Fruit fly (Drosophila melanogaster) whole organism, embryonic: ENCODE measurements around the gene CG7101.

ENCODE experiments used
- Blimp-1 ChIP-seq: fragments of 200-800 bp; sonication (Bioruptor generic); optimal IDR thresholded peaks from 3 replicates; lab custom pipeline; 2018; ENCODE audit warnings: missing biosample characterization, missing genetic modification characterization, mild to moderate bottlenecking, moderate library complexity, missing genetic modification reagents
- CG1024 ChIP-seq: fragments of 200-800 bp; sonication (Bioruptor generic); IDR thresholded peaks from 2 replicates; pipeline ENCODE4 v1.3.6; 2022; ENCODE audit warnings: missing biosample characterization, missing genetic modification characterization
- CG10543 ChIP-seq: fragments of 200-800 bp; sonication (Bioruptor generic); optimal IDR thresholded peaks from 3 replicates; lab custom pipeline; 2017; ENCODE audit warnings: missing biosample characterization, mild to moderate bottlenecking, missing genetic modification characterization, moderate library complexity
- CG10979 ChIP-seq: fragments of 200-800 bp; sonication (Bioruptor generic); optimal IDR thresholded peaks from 2 replicates; lab custom pipeline; 2018; ENCODE audit warnings: missing biosample characterization, mild to moderate bottlenecking, missing genetic modification characterization, moderate library complexity
- CG11696 ChIP-seq: fragments of 200-800 bp; sonication (Bioruptor generic); IDR thresholded peaks from 2 replicates; pipeline ENCODE4 v1.3.6; 2022; ENCODE audit warnings: missing biosample characterization, missing genetic modification characterization
- CG12071 ChIP-seq: fragments of 200-800 bp; sonication (Bioruptor generic); optimal IDR thresholded peaks from 3 replicates; lab custom pipeline; 2018; ENCODE audit warnings: missing biosample characterization, mild to moderate bottlenecking, missing genetic modification characterization
- CG12104 ChIP-seq: fragments of 200-800 bp; sonication (Bioruptor generic); optimal IDR thresholded peaks from 3 replicates; lab custom pipeline; 2016; ENCODE audit warnings: missing biosample characterization, missing genetic modification characterization
- CG12391 ChIP-seq: fragments of 200-800 bp; sonication (Bioruptor generic); optimal IDR thresholded peaks from 3 replicates; lab custom pipeline; 2018; ENCODE audit warnings: missing biosample characterization, mild to moderate bottlenecking, missing genetic modification characterization, moderate library complexity
- CG12769 ChIP-seq: fragments of 200-800 bp; sonication (Bioruptor generic); optimal IDR thresholded peaks from 2 replicates; lab custom pipeline; 2019; ENCODE audit warnings: missing biosample characterization, mild to moderate bottlenecking, missing genetic modification characterization, moderate library complexity
- CG13424 ChIP-seq: fragments of 200-800 bp; sonication (Bioruptor generic); optimal IDR thresholded peaks from 2 replicates; lab custom pipeline; 2019; ENCODE audit warnings: missing biosample characterization, mild to moderate bottlenecking, missing genetic modification characterization, moderate library complexity
- CG13775 ChIP-seq: fragments of 200-800 bp; sonication (Bioruptor generic); optimal IDR thresholded peaks from 3 replicates; lab custom pipeline; 2017; ENCODE audit warnings: missing biosample characterization, mild to moderate bottlenecking, missing genetic modification characterization
- CG14441 ChIP-seq: fragments of 200-800 bp; sonication (Bioruptor generic); IDR thresholded peaks from 2 replicates; pipeline ENCODE4 v1.3.6; 2022; ENCODE audit warnings: missing biosample characterization, missing genetic modification characterization
- CG14710 ChIP-seq: fragments of 200-800 bp; sonication (Bioruptor generic); optimal IDR thresholded peaks from 3 replicates; lab custom pipeline; 2019; ENCODE audit warnings: missing biosample characterization, mild to moderate bottlenecking, missing genetic modification characterization, moderate library complexity
- CG15269 ChIP-seq: fragments of 200-800 bp; sonication (Bioruptor generic); optimal IDR thresholded peaks from 2 replicates; lab custom pipeline; 2018; ENCODE audit warnings: missing biosample characterization, mild to moderate bottlenecking, missing genetic modification characterization, moderate library complexity
- CG16863 ChIP-seq: fragments of 200-800 bp; sonication (Bioruptor generic); optimal IDR thresholded peaks from 3 replicates; lab custom pipeline; 2016; ENCODE audit warnings: missing biosample characterization, missing genetic modification characterization
- CG17568 ChIP-seq: fragments of 200-800 bp; sonication (Bioruptor generic); optimal IDR thresholded peaks from 2 replicates; lab custom pipeline; 2018; ENCODE audit warnings: missing biosample characterization, mild to moderate bottlenecking, missing genetic modification characterization, moderate library complexity
- CG2875 ChIP-seq: fragments of 200-800 bp; sonication (Bioruptor generic); optimal IDR thresholded peaks from 2 replicates; lab custom pipeline; 2017; ENCODE audit warnings: missing biosample characterization, mild to moderate bottlenecking, missing genetic modification characterization, missing genetic modification reagents
- CG34224 ChIP-seq: fragments of 200-800 bp; sonication (Bioruptor generic); IDR thresholded peaks from 3 replicates; pipeline ENCODE4 v1.3.6; 2022; ENCODE audit warnings: missing biosample characterization, missing genetic modification characterization; ENCODE audit not compliant: partially characterized antibody
- CG4707 ChIP-seq: fragments of 200-800 bp; sonication (Bioruptor generic); optimal IDR thresholded peaks from 2 replicates; lab custom pipeline; 2018; ENCODE audit warnings: missing biosample characterization, mild to moderate bottlenecking, missing genetic modification characterization, moderate library complexity
- CG6689 ChIP-seq: fragments of 200-800 bp; sonication (Bioruptor generic); IDR thresholded peaks from 2 replicates; pipeline ENCODE4 v1.3.6; 2022; ENCODE audit warnings: missing biosample characterization, missing genetic modification characterization
- CG8478 ChIP-seq: fragments of >200 bp; optimal IDR thresholded peaks from 2 replicates; lab custom pipeline; 2018
- CG9797 ChIP-seq: fragments of 200-800 bp; sonication (Bioruptor generic); optimal IDR thresholded peaks from 3 replicates; lab custom pipeline; 2018; ENCODE audit warnings: missing biosample characterization, mild to moderate bottlenecking, missing genetic modification characterization
- Dad ChIP-seq: fragments of 200-800 bp; sonication (Bioruptor generic); optimal IDR thresholded peaks from 3 replicates; lab custom pipeline; 2016; ENCODE audit warnings: missing biosample characterization, missing genetic modification characterization
- Dbx ChIP-seq: fragments of 200-800 bp; sonication (Bioruptor generic); IDR thresholded peaks from 3 replicates; pipeline ENCODE4 v1.3.6; 2022; ENCODE audit warnings: missing biosample characterization, missing genetic modification characterization
- H2.0 ChIP-seq: fragments of 200-800 bp; sonication (Bioruptor generic); IDR thresholded peaks from 2 replicates; pipeline ENCODE4 v1.3.6; 2022; ENCODE audit warnings: missing biosample characterization, missing genetic modification characterization
- Lhr ChIP-seq: fragments of 200-800 bp; sonication (Bioruptor generic); optimal IDR thresholded peaks from 3 replicates; lab custom pipeline; 2017; ENCODE audit warnings: mild to moderate bottlenecking, missing biosample characterization, missing genetic modification reagents, missing genetic modification characterization
- Max ChIP-seq: fragments of 200-800 bp; sonication (Bioruptor generic); optimal IDR thresholded peaks from 2 replicates; lab custom pipeline; 2016; ENCODE audit warnings: missing biosample characterization, mild to moderate bottlenecking, missing genetic modification characterization
- Mes4 ChIP-seq: fragments of 200-800 bp; sonication (Bioruptor generic); optimal IDR thresholded peaks from 2 replicates; lab custom pipeline; 2016; ENCODE audit warnings: missing biosample characterization, missing genetic modification characterization
- Ssrp ChIP-seq: fragments of 200-800 bp; sonication (Bioruptor generic); optimal IDR thresholded peaks from 2 replicates; lab custom pipeline; 2018; ENCODE audit warnings: missing biosample characterization, mild to moderate bottlenecking, missing genetic modification characterization, moderate library complexity
- Stat92E ChIP-seq, 3 experiments: fragments of >200 bp in 2 of 3; fragments of 200-800 bp in 1 of 3; sonication (Bioruptor generic) in 1 of 3; optimal IDR thresholded peaks; 2 replicates each; lab custom pipeline; 2017 to 2019; ENCODE audit warnings: missing biosample characterization in 3 of 3, missing genetic modification characterization in 3 of 3, mild to moderate bottlenecking in 1 of 3, moderate library complexity in 1 of 3
- caup ChIP-seq: fragments of 200-800 bp; sonication (Bioruptor generic); optimal IDR thresholded peaks from 3 replicates; lab custom pipeline; 2017; ENCODE audit warnings: missing biosample characterization, mild to moderate bottlenecking, missing genetic modification characterization, moderate library complexity; ENCODE audit not compliant: severe bottlenecking
- dan ChIP-seq: fragments of 200-800 bp; sonication (Bioruptor generic); IDR thresholded peaks from 2 replicates; pipeline ENCODE4 v1.3.6; 2022; ENCODE audit warnings: missing biosample characterization, missing genetic modification characterization
- dmrt11E ChIP-seq: fragments of 200-800 bp; sonication (Bioruptor generic); optimal IDR thresholded peaks from 3 replicates; lab custom pipeline; 2018; ENCODE audit warnings: missing biosample characterization, mild to moderate bottlenecking, missing genetic modification characterization, moderate library complexity
- esg ChIP-seq: fragments of 200-800 bp; sonication (Bioruptor generic); conservative IDR thresholded peaks from 2 replicates; pipeline ENCODE4 v1.3.6; 2022; ENCODE audit warnings: missing biosample characterization, missing genetic modification characterization
- exex ChIP-seq: fragments of 200-800 bp; sonication (Bioruptor generic); optimal IDR thresholded peaks from 4 replicates; lab custom pipeline; 2018; ENCODE audit warnings: missing biosample characterization, mild to moderate bottlenecking, missing genetic modification characterization, moderate library complexity
- fru ChIP-seq: fragments of >200 bp; optimal IDR thresholded peaks from 2 replicates; lab custom pipeline; 2017
- gro ChIP-seq: fragments of 200-800 bp; sonication (Bioruptor generic); optimal IDR thresholded peaks from 2 replicates; lab custom pipeline; 2016; ENCODE audit warnings: missing biosample characterization, missing genetic modification characterization
- jing ChIP-seq: fragments of 200-800 bp; sonication (Bioruptor generic); optimal IDR thresholded peaks from 2 replicates; lab custom pipeline; 2018; ENCODE audit warnings: missing biosample characterization, mild to moderate bottlenecking, missing genetic modification characterization
- jumu ChIP-seq: fragments of 200-800 bp; sonication (Bioruptor generic); optimal IDR thresholded peaks from 3 replicates; lab custom pipeline; 2016; ENCODE audit warnings: missing biosample characterization, missing genetic modification characterization
- kay ChIP-seq: fragments of 200-800 bp; sonication (Bioruptor generic); optimal IDR thresholded peaks from 2 replicates; lab custom pipeline; 2016; ENCODE audit warnings: missing biosample characterization, missing genetic modification characterization
- kni ChIP-seq: fragments of 200-800 bp; sonication (Bioruptor generic); optimal IDR thresholded peaks from 3 replicates; lab custom pipeline; 2017; ENCODE audit warnings: mild to moderate bottlenecking, missing biosample characterization, missing genetic modification reagents, missing genetic modification characterization
- oc ChIP-seq: fragments of 200-800 bp; sonication (Bioruptor generic); optimal IDR thresholded peaks from 2 replicates; lab custom pipeline; 2018; ENCODE audit warnings: missing biosample characterization, mild to moderate bottlenecking, missing genetic modification characterization, moderate library complexity
- peb ChIP-seq: fragments of 200-800 bp; sonication (Bioruptor generic); IDR thresholded peaks from 2 replicates; pipeline ENCODE4 v1.3.6; 2022; ENCODE audit warnings: missing biosample characterization, missing genetic modification characterization
- pita ChIP-seq: fragments of 200-800 bp; sonication (Bioruptor generic); optimal IDR thresholded peaks from 2 replicates; lab custom pipeline; 2017; ENCODE audit warnings: missing biosample characterization, mild to moderate bottlenecking, missing genetic modification characterization
- row ChIP-seq: fragments of 200-800 bp; sonication (Bioruptor generic); IDR thresholded peaks from 3 replicates; pipeline ENCODE4 v1.3.6; 2022; ENCODE audit warnings: missing biosample characterization, missing genetic modification characterization
- salm ChIP-seq: fragments of 200-800 bp; sonication (Bioruptor generic); optimal IDR thresholded peaks from 2 replicates; lab custom pipeline; 2018; ENCODE audit warnings: missing biosample characterization, mild to moderate bottlenecking, missing genetic modification characterization
- schlank ChIP-seq: fragments of 200-800 bp; sonication (Bioruptor generic); optimal IDR thresholded peaks from 2 replicates; lab custom pipeline; 2018; ENCODE audit warnings: missing biosample characterization, mild to moderate bottlenecking, missing genetic modification characterization
- sim ChIP-seq: fragments of 200-800 bp; sonication (Bioruptor generic); IDR thresholded peaks from 2 replicates; pipeline ENCODE4 v1.3.6; 2022; ENCODE audit warnings: missing biosample characterization, missing genetic modification characterization
- sqz ChIP-seq: fragments of 200-800 bp; sonication (Bioruptor generic); optimal IDR thresholded peaks from 3 replicates; lab custom pipeline; 2018; ENCODE audit warnings: missing biosample characterization, mild to moderate bottlenecking, missing genetic modification characterization
- tgo ChIP-seq: fragments of 200-800 bp; sonication (Bioruptor generic); IDR thresholded peaks from 3 replicates; pipeline ENCODE4 v1.3.6; 2022; ENCODE audit warnings: missing biosample characterization, missing genetic modification characterization
- wor ChIP-seq: fragments of 200-800 bp; sonication (Bioruptor generic); IDR thresholded peaks from 2 replicates; pipeline ENCODE4 v1.3.6; 2022; ENCODE audit warnings: missing biosample characterization, missing genetic modification characterization

Gene CG7101

dm6 chrX:18834399-18834798 lies 4.0 kb downstream of the CG7101 start (continued):
- TF ChIP-seq Lhr (GFP tag; lab: Kevin White, UChicago) (no peak), CG1024 (GFP tag; lab: Robert Waterston, UW) (no peak), kay (GFP tag; lab: Kevin White, UChicago) (no peak), CG17568 (GFP tag; lab: Kevin White, UChicago) (no peak), kni (no peak), sim (no peak), pita (no peak), CG13424 (tag; lab: Kevin White, UChicago) (no peak), CG12071 (peak; percentile 7), CG10543 (no peak), row (0 out of 3 replicates have a peak, but pooled peaks have one; percentile 21), Ssrp (no peak), wor (GFP tag; lab: Robert Waterston, UW) (no peak), CG14710 (tag; lab: Kevin White, UChicago) (no peak), CG6689 (GFP tag; lab: Robert Waterston, UW) (0 out of 2 replicates have a peak, but pooled peaks have one; percentile 39), CG4707 (GFP tag; lab: Kevin White, UChicago) (no peak), CG13775 (no peak), dmrt11E (no peak), CG9797 (GFP tag; lab: Kevin White, UChicago) (no peak), Stat92E (GFP tag; optimal IDR thresholded peaks at IDR 0.05; lab: Kevin White, UChicago) (no peak), CG14441 (GFP tag; lab: Robert Waterston, UW) (peak; percentile 59), exex (tag; lab: Kevin White, UChicago) (no peak), sqz (no peak), gro (GFP tag; lab: Kevin White, UChicago) (no peak), Mes4 (GFP tag; lab: Kevin White, UChicago) (no peak), CG2875 (GFP tag; lab: Kevin White, UChicago) (no peak), Dbx (GFP tag; lab: Robert Waterston, UW) (peak; percentile 42; the same call in 1 of the 3 replicates), CG12769 (no peak), H2.0 (GFP tag; lab: Robert Waterston, UW) (no peak), fru (lab: Kevin White, UChicago) (no peak), oc (tag; lab: Kevin White, UChicago) (no peak), Blimp-1 (GFP tag; lab: Kevin White, UChicago) (peak; percentile 6), CG8478 (lab: Kevin White, UChicago) (no peak), jing (GFP tag; lab: Kevin White, UChicago) (no peak), caup (peak; percentile 29), esg (GFP tag; lab: Robert Waterston, UW) (peak; percentile 53), salm (tag; lab: Kevin White, UChicago) (no peak), dan (no peak), tgo (peak; percentile 21; the same call in 1 of the 3 replicates), CG34224 (no peak), CG15269 (tag; lab: Kevin White, UChicago) (no peak), Dad (no peak), CG16863 (no peak), CG12391 (tag; lab: Kevin White, UChicago) (no peak), CG11696 (GFP tag; lab: Robert Waterston, UW) (no peak), CG10979 (tag; lab: Kevin White, UChicago) (peak; percentile 13), jumu (GFP tag; lab: Kevin White, UChicago) (no peak), Max (GFP tag; lab: Kevin White, UChicago) (peak; percentile 0), peb (no peak), CG12104 (GFP tag; lab: Kevin White, UChicago) (no peak), schlank (tag; lab: Kevin White, UChicago) (no peak)
